Worm (Caenorhabditis elegans) whole organism, L4 larva: ENCODE data around the gene F35C11.4.

ENCODE experiments used
- lin-39 ChIP-seq: fragments of 150-350 bp; optimal IDR thresholded peaks from 2 replicates; lab custom pipeline; 2014; ENCODE audit warnings: missing biosample characterization, missing genetic modification reagents, missing genetic modification characterization
- mep-1 ChIP-seq: fragments of 150-350 bp; sonication (generic microtip); optimal IDR thresholded peaks from 3 replicates; lab custom pipeline; 2014; ENCODE audit warnings: missing biosample characterization, missing genetic modification characterization
- nhr-11 ChIP-seq: fragments of 150-350 bp; optimal IDR thresholded peaks from 2 replicates; lab custom pipeline; 2014; ENCODE audit warnings: missing biosample characterization, missing genetic modification characterization
- nhr-76 ChIP-seq: fragments of 150-350 bp; optimal IDR thresholded peaks from 2 replicates; lab custom pipeline; 2014; ENCODE audit warnings: missing biosample characterization, missing genetic modification characterization
- php-3 ChIP-seq: fragments of 200-800 bp; sonication (Bioruptor generic); IDR thresholded peaks from 2 replicates; pipeline ENCODE4 v1.3.6; 2022; ENCODE audit warnings: missing genetic modification reagents, missing genetic modification characterization, missing compliant biosample characterization
- saeg-2 ChIP-seq: fragments of 200-800 bp; sonication (Bioruptor generic); IDR thresholded peaks from 2 replicates; pipeline ENCODE4 v1.3.6; 2022; ENCODE audit warnings: missing genetic modification reagents, missing genetic modification characterization, missing compliant biosample characterization
- ztf-11 ChIP-seq: fragments of 150-350 bp; optimal IDR thresholded peaks from 2 replicates; lab custom pipeline; 2014; ENCODE audit warnings: missing biosample characterization, missing genetic modification characterization

DNA sequence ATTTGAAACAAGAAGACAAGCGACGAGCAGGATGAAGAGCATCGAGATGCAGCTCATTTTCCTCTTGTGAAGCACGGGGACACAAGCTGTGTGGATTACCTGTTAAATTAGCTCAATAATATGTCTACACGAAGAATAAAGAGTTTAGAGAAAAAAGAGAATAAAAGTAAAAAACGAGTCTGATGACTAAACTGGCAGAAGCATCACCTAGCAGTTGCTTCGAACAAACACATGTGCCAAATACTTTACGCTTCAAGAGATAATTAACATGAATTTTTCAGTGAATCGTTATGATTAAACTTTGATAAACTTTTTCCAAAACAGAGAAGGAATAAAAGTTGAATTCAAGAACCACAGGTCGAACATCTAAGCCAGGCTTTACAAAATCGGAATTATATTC, 46.5 kb downstream of the F35C11.4 start, which contains the start of gene nlp-55:
- TF ChIP-seq saeg-2 (no peak), ztf-11 (tag; lab: Kevin White, UChicago) (no peak), nhr-11 (tag; lab: Kevin White, UChicago) (no peak), php-3 (GFP tag; lab: Robert Waterston, UW) (no peak), mep-1 (tag; lab: Kevin White, UChicago) (no peak), lin-39 (no peak), nhr-76 (no peak)
